Fruit fly (Drosophila melanogaster) whole organism, adult: ENCODE measurements around the gene Lerp.

Experiments used
- CG14711 ChIP-seq: fragments of 200-800 bp; sonication (Bioruptor generic); optimal IDR thresholded peaks from 2 replicates; lab custom pipeline; 2018; ENCODE audit warnings: missing biosample characterization, mild to moderate bottlenecking, missing genetic modification characterization, moderate library complexity
- Clk ChIP-seq: fragments of 200-800 bp; sonication (Bioruptor generic); optimal IDR thresholded peaks from 2 replicates; lab custom pipeline; 2017; ENCODE audit warnings: missing biosample characterization, missing genetic modification characterization
- cic ChIP-seq: fragments of 200-800 bp; sonication (Bioruptor generic); optimal IDR thresholded peaks from 2 replicates; lab custom pipeline; 2017; ENCODE audit warnings: missing biosample characterization, mild to moderate bottlenecking, missing genetic modification characterization, moderate library complexity

DNA sequence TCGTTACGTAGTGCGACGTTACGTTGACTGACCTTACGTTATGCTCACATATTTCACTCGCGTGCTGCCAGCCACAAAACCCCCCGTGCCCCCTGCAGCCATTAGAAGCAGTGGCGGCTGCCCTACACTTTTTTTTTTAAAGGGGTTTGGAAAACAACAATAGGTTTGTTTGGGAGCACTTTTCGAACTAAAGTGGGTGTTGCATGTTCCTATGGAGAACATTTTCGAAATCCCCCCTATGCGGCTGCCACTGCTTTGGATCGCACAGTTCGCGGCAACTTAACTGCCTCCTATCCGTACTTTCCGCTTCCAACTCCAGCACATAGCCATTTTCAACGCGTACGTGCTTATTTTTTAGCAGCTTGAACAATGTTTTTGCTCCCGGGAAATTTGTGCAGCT is 9.2 kb downstream of the Lerp start:
- TF ChIP-seq Clk (GFP tag; lab: Kevin White, UChicago) (no peak), CG14711 (no peak), cic (GFP tag; lab: Kevin White, UChicago) (no peak)
